Worm (Caenorhabditis elegans): Measurements from ENCODE around the gene ceh-37.

DNA sequence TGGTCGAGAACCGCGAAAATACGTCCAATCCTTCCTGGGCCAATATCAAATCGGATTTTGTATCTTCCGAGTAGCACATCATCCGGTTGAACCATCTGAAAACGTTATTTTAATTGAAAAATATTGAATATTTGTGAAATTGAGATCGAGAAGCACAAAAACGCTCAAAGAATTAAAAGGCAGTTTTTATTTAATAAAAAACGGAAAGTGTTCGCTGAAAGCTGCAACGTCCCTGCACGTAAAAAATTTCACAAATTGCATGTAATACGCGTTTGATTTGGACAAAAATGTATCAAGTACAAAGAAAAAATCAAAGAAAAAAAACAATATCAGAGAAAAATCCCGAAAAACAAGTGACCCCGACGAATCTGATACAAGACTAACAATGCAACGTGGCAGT lies 44.2 kb upstream of the ceh-37 start, which contains the start of gene E02H4.6:
- no peak for TF ChIP-seq W03F9.2 (tag; optimal IDR thresholded peaks at IDR 0.05)
- no peak for TF ChIP-seq dao-5 (tag; optimal IDR thresholded peaks at IDR 0.05)
